Fruit fly (Drosophila melanogaster) whole organism, embryonic: ENCODE results near the gene CG10254.

Experiments used
- Aef1 ChIP-seq: fragments of 200-800 bp; sonication (Bioruptor generic); IDR thresholded peaks from 3 replicates; pipeline ENCODE4 v1.3.6; 2022; ENCODE audit warnings: missing biosample characterization, missing genetic modification characterization
- B-H1 ChIP-seq: fragments of 200-800 bp; sonication (Bioruptor generic); IDR thresholded peaks from 3 replicates; pipeline ENCODE4 v1.3.6; 2022; ENCODE audit warnings: missing biosample characterization, missing genetic modification characterization
- CG10274 ChIP-seq: fragments of 200-800 bp; sonication (Bioruptor generic); optimal IDR thresholded peaks from 3 replicates; lab custom pipeline; 2017; ENCODE audit warnings: missing biosample characterization, mild to moderate bottlenecking, missing genetic modification characterization
- CG10366 ChIP-seq: fragments of 200-800 bp; sonication (Bioruptor generic); IDR thresholded peaks from 2 replicates; pipeline ENCODE4 v1.3.6; 2022; ENCODE audit warnings: missing biosample characterization, missing genetic modification characterization
- CG1233 ChIP-seq: fragments of 200-800 bp; sonication (Bioruptor generic); optimal IDR thresholded peaks from 4 replicates; lab custom pipeline; 2018; ENCODE audit warnings: missing biosample characterization, mild to moderate bottlenecking, missing genetic modification characterization
- CG15479 ChIP-seq: fragments of 200-800 bp; sonication (Bioruptor generic); optimal IDR thresholded peaks from 3 replicates; lab custom pipeline; 2019; ENCODE audit warnings: missing biosample characterization, mild to moderate bottlenecking, missing genetic modification characterization, moderate library complexity
- CG1792 ChIP-seq: fragments of 200-800 bp; sonication (Bioruptor generic); optimal IDR thresholded peaks from 2 replicates; lab custom pipeline; 2016; ENCODE audit warnings: missing biosample characterization, missing genetic modification characterization
- CG1832 ChIP-seq: fragments of 200-800 bp; sonication (Bioruptor generic); optimal IDR thresholded peaks from 2 replicates; lab custom pipeline; 2017; ENCODE audit warnings: missing biosample characterization, mild to moderate bottlenecking, missing genetic modification characterization, inconsistent platforms
- CG2120 ChIP-seq: fragments of 200-800 bp; sonication (Bioruptor generic); optimal IDR thresholded peaks from 3 replicates; lab custom pipeline; 2016; ENCODE audit warnings: missing biosample characterization, missing genetic modification characterization
- CG2129 ChIP-seq: fragments of 200-800 bp; sonication (Bioruptor generic); IDR thresholded peaks from 2 replicates; pipeline ENCODE4 v1.3.6; 2022; ENCODE audit warnings: missing biosample characterization, missing genetic modification characterization; ENCODE audit not compliant: partially characterized antibody
- CG2202 ChIP-seq: fragments of 200-800 bp; sonication (Bioruptor generic); optimal IDR thresholded peaks from 2 replicates; lab custom pipeline; 2018; ENCODE audit warnings: missing biosample characterization, mild to moderate bottlenecking, missing genetic modification characterization
- CG30403 ChIP-seq: fragments of 200-800 bp; sonication (Bioruptor generic); optimal IDR thresholded peaks from 3 replicates; lab custom pipeline; 2016; ENCODE audit warnings: missing biosample characterization, missing genetic modification characterization
- CG3407 ChIP-seq: fragments of 200-800 bp; sonication (Bioruptor generic); optimal IDR thresholded peaks from 2 replicates; lab custom pipeline; 2018; ENCODE audit warnings: missing biosample characterization, mild to moderate bottlenecking, missing genetic modification characterization
- CG4360 ChIP-seq: fragments of 200-800 bp; sonication (Bioruptor generic); IDR thresholded peaks from 2 replicates; pipeline ENCODE4 v1.3.6; 2022; ENCODE audit warnings: missing biosample characterization, missing genetic modification characterization
- CG5953 ChIP-seq: fragments of 200-800 bp; sonication (Bioruptor generic); IDR thresholded peaks from 2 replicates; pipeline ENCODE4 v1.3.6; 2022; ENCODE audit warnings: missing biosample characterization, missing genetic modification characterization
- CG6765 ChIP-seq: fragments of 200-800 bp; sonication (Bioruptor generic); optimal IDR thresholded peaks from 3 replicates; lab custom pipeline; 2017; ENCODE audit warnings: missing biosample characterization, mild to moderate bottlenecking, missing genetic modification characterization
- CG6854 ChIP-seq: fragments of 200-800 bp; sonication (Bioruptor generic); optimal IDR thresholded peaks from 3 replicates; lab custom pipeline; 2017; ENCODE audit warnings: missing biosample characterization, mild to moderate bottlenecking, missing genetic modification characterization
- CG7928 ChIP-seq: fragments of 200-800 bp; sonication (Bioruptor generic); optimal IDR thresholded peaks from 2 replicates; lab custom pipeline; 2017; ENCODE audit warnings: missing biosample characterization, mild to moderate bottlenecking, missing genetic modification characterization
- CG7963 ChIP-seq: fragments of 200-800 bp; sonication (Bioruptor generic); IDR thresholded peaks from 3 replicates; pipeline ENCODE4 v1.3.6; 2022; ENCODE audit warnings: missing biosample characterization, missing genetic modification characterization; ENCODE audit not compliant: partially characterized antibody
- CG8944 ChIP-seq: fragments of 200-800 bp; sonication (Bioruptor generic); optimal IDR thresholded peaks from 3 replicates; lab custom pipeline; 2016; ENCODE audit warnings: missing biosample characterization, missing genetic modification characterization
- D ChIP-seq, 2 experiments: fragments of 200-800 bp in 1 of 2; fragments of >200 bp in 1 of 2; sonication (Bioruptor generic) in 1 of 2; optimal IDR thresholded peaks; 2 replicates in 1 of 2; 3 replicates in 1 of 2; lab custom pipeline; 2017; ENCODE audit warnings: mild to moderate bottlenecking in 1 of 2, missing biosample characterization in 1 of 2, missing genetic modification characterization in 1 of 2, missing genetic modification reagents in 1 of 2
- Dad ChIP-seq: fragments of 200-800 bp; sonication (Bioruptor generic); optimal IDR thresholded peaks from 3 replicates; lab custom pipeline; 2016; ENCODE audit warnings: missing biosample characterization, missing genetic modification characterization
- Dbx ChIP-seq: fragments of 200-800 bp; sonication (Bioruptor generic); IDR thresholded peaks from 3 replicates; pipeline ENCODE4 v1.3.6; 2022; ENCODE audit warnings: missing biosample characterization, missing genetic modification characterization
- Fer3 ChIP-seq: fragments of 200-800 bp; sonication (Bioruptor generic); optimal IDR thresholded peaks from 2 replicates; lab custom pipeline; 2018; ENCODE audit warnings: missing biosample characterization, mild to moderate bottlenecking, missing genetic modification characterization, moderate library complexity
- HLH54F ChIP-seq: fragments of 200-800 bp; sonication (Bioruptor generic); optimal IDR thresholded peaks from 3 replicates; lab custom pipeline; 2016; ENCODE audit warnings: missing biosample characterization, missing genetic modification characterization
- HLHmδ ChIP-seq: fragments of 200-800 bp; sonication (Bioruptor generic); optimal IDR thresholded peaks from 2 replicates; lab custom pipeline; 2018; ENCODE audit warnings: missing biosample characterization, mild to moderate bottlenecking, missing genetic modification characterization, moderate library complexity
- Hr39 ChIP-seq: fragments of >200 bp; optimal IDR thresholded peaks from 2 replicates; lab custom pipeline; 2017
- MESR4 ChIP-seq: fragments of 200-800 bp; sonication (Bioruptor generic); optimal IDR thresholded peaks from 2 replicates; lab custom pipeline; 2018; ENCODE audit warnings: missing biosample characterization, mild to moderate bottlenecking, missing genetic modification characterization, moderate library complexity
- NfI ChIP-seq: fragments of 200-800 bp; sonication (Bioruptor generic); optimal IDR thresholded peaks from 3 replicates; lab custom pipeline; 2018; ENCODE audit warnings: missing biosample characterization, mild to moderate bottlenecking, missing genetic modification characterization, moderate library complexity
- Vsx1 ChIP-seq: fragments of 200-800 bp; sonication (Bioruptor generic); optimal IDR thresholded peaks from 2 replicates; lab custom pipeline; 2017; ENCODE audit warnings: missing biosample characterization, mild to moderate bottlenecking, missing genetic modification characterization, missing genetic modification reagents
- ash1 ChIP-seq: fragments of 200-800 bp; sonication (Bioruptor generic); optimal IDR thresholded peaks from 2 replicates; lab custom pipeline; 2018; ENCODE audit warnings: missing biosample characterization, mild to moderate bottlenecking, missing genetic modification characterization
- cad ChIP-seq: fragments of >200 bp; optimal IDR thresholded peaks from 2 replicates; lab custom pipeline; 2017; ENCODE audit warnings: missing biosample characterization, missing genetic modification characterization
- cas ChIP-seq: fragments of 200-800 bp; sonication (Bioruptor generic); IDR thresholded peaks from 2 replicates; pipeline ENCODE4 v1.3.6; 2022; ENCODE audit warnings: missing biosample characterization, missing genetic modification characterization
- cato ChIP-seq: fragments of 200-800 bp; sonication (Bioruptor generic); optimal IDR thresholded peaks from 2 replicates; lab custom pipeline; 2016; ENCODE audit warnings: missing biosample characterization, missing genetic modification characterization, borderline replicate concordance
- ci ChIP-seq: fragments of 200-800 bp; sonication (Bioruptor generic); IDR thresholded peaks from 3 replicates; pipeline ENCODE4 v1.3.6; 2022; ENCODE audit warnings: missing biosample characterization, missing genetic modification characterization
- cwo ChIP-seq: fragments of 200-800 bp; sonication (Bioruptor generic); optimal IDR thresholded peaks from 3 replicates; lab custom pipeline; 2017; ENCODE audit warnings: missing biosample characterization, missing genetic modification characterization, mild to moderate bottlenecking, moderate library complexity, missing genetic modification reagents
- danr ChIP-seq: fragments of 200-800 bp; sonication (Bioruptor generic); IDR thresholded peaks from 2 replicates; pipeline ENCODE4 v1.3.6; 2022; ENCODE audit warnings: missing biosample characterization, missing genetic modification characterization
- fd3F ChIP-seq: fragments of 200-800 bp; sonication (Bioruptor generic); optimal IDR thresholded peaks from 2 replicates; lab custom pipeline; 2018; ENCODE audit warnings: missing biosample characterization, mild to moderate bottlenecking, missing genetic modification characterization, moderate library complexity
- fu2 ChIP-seq: fragments of 200-800 bp; sonication (Bioruptor generic); optimal IDR thresholded peaks from 2 replicates; lab custom pipeline; 2016; ENCODE audit warnings: missing biosample characterization, missing genetic modification characterization
- grau ChIP-seq: fragments of 200-800 bp; optimal IDR thresholded peaks from 3 replicates; lab custom pipeline; 2019; ENCODE audit warnings: missing biosample characterization, mild to moderate bottlenecking, missing genetic modification characterization, moderate library complexity
- kah ChIP-seq: fragments of 200-800 bp; sonication (Bioruptor generic); optimal IDR thresholded peaks from 2 replicates; lab custom pipeline; 2018; ENCODE audit warnings: missing biosample characterization, mild to moderate bottlenecking, missing genetic modification characterization
- nmo ChIP-seq: fragments of 200-800 bp; sonication (Bioruptor generic); optimal IDR thresholded peaks from 2 replicates; lab custom pipeline; 2018; ENCODE audit warnings: missing biosample characterization, mild to moderate bottlenecking, missing genetic modification characterization, moderate library complexity
- p53 ChIP-seq: fragments of 200-800 bp; sonication (Bioruptor generic); optimal IDR thresholded peaks from 2 replicates; lab custom pipeline; 2016; ENCODE audit warnings: missing biosample characterization, missing genetic modification characterization
- pb ChIP-seq: fragments of 200-800 bp; sonication (Bioruptor generic); optimal IDR thresholded peaks from 3 replicates; lab custom pipeline; 2016; ENCODE audit warnings: missing biosample characterization, missing genetic modification characterization
- prd ChIP-seq, 3 experiments: fragments of >200 bp in 2 of 3; fragments of 200-800 bp in 1 of 3; sonication (Bioruptor generic) in 1 of 3; optimal IDR thresholded peaks in 2 of 3; IDR thresholded peaks in 1 of 3; 2 replicates in 2 of 3; 3 replicates in 1 of 3; pipeline versions ENCODE4 v1.3.6 to Lab custom; 2017 to 2022; ENCODE audit warnings: missing biosample characterization in 1 of 3, missing genetic modification characterization in 1 of 3
- salm ChIP-seq: fragments of 200-800 bp; sonication (Bioruptor generic); optimal IDR thresholded peaks from 2 replicates; lab custom pipeline; 2018; ENCODE audit warnings: missing biosample characterization, mild to moderate bottlenecking, missing genetic modification characterization
- sens ChIP-seq: fragments of 200-800 bp; sonication (Bioruptor generic); peaks from one replicate; lab custom pipeline; 2016; ENCODE audit warnings: missing biosample characterization, missing genetic modification characterization
- tap ChIP-seq: fragments of 200-800 bp; optimal IDR thresholded peaks from 3 replicates; lab custom pipeline; 2019; ENCODE audit warnings: missing biosample characterization, mild to moderate bottlenecking, missing genetic modification characterization, moderate library complexity
- tin ChIP-seq: fragments of 200-800 bp; sonication (Bioruptor generic); optimal IDR thresholded peaks from 3 replicates; lab custom pipeline; 2016; ENCODE audit warnings: missing biosample characterization, missing genetic modification characterization
- yki ChIP-seq: fragments of >200 bp; optimal IDR thresholded peaks from 3 replicates; lab custom pipeline; 2018
- zen ChIP-seq: fragments of 200-800 bp; sonication (Bioruptor generic); optimal IDR thresholded peaks from 3 replicates; lab custom pipeline; 2018; ENCODE audit warnings: missing biosample characterization, mild to moderate bottlenecking, missing genetic modification characterization, moderate library complexity

CG10254 gene

DNA sequence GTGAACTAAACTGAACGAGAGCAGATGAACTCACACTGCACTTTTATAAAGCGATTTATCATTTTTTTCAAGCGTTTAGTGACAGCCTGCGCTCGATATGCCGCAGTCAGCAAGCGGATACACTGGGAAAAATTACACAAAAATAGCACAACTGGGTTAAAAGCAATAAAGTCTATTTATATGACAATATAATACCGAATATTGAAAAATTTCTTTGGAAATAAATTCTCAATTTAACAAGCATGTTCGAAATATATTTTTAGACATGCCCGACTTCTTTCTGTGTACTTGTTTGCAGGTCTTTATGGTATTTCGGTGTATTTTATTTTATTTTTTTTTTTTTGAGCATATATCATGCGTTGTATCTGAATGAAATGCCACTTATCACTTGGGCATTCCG lies 19.1 kb upstream of the CG10254 start (continued):
- peak; percentile 78 for TF ChIP-seq nmo
- TF ChIP-seq D (optimal IDR thresholded peaks at IDR 0.05; lab: Kevin White, UChicago): no peak
- TF ChIP-seq D (GFP tag; optimal IDR thresholded peaks at IDR 0.05; lab: Kevin White, UChicago): peak; percentile 69
- TF ChIP-seq danr: no peak
- peak; percentile 28; the same call in 1 of the 2 replicates for TF ChIP-seq CG4360 (GFP tag; lab: Robert Waterston, UW)
- peak; percentile 39 for TF ChIP-seq CG2120 (GFP tag; lab: Kevin White, UChicago)
- TF ChIP-seq Dbx (GFP tag; lab: Robert Waterston, UW): no peak
- no peak for TF ChIP-seq prd (optimal IDR thresholded peaks at IDR 0.05; lab: Kevin White, UChicago)
- TF ChIP-seq prd (GFP tag; IDR thresholded peaks at IDR 0.05; lab: Robert Waterston, UW): peak; percentile 77
- peak; percentile 70 for TF ChIP-seq CG30403
- no peak for TF ChIP-seq CG7963 (GFP tag; lab: Robert Waterston, UW)
- peak; percentile 34; the same call in 1 of the 2 replicates for TF ChIP-seq CG5953 (GFP tag; lab: Robert Waterston, UW)
- TF ChIP-seq tin: peak; percentile 71
- peak; percentile 50 for TF ChIP-seq Fer3 (tag; lab: Kevin White, UChicago)
- peak; percentile 68 for TF ChIP-seq grau
- TF ChIP-seq CG6765 (GFP tag; lab: Kevin White, UChicago): no peak
- TF ChIP-seq CG2129 (GFP tag; lab: Robert Waterston, UW): no peak
- TF ChIP-seq yki (lab: Kevin White, UChicago): no peak
- TF ChIP-seq cas (GFP tag; lab: Robert Waterston, UW): no peak
- peak; percentile 86 for TF ChIP-seq ci
- TF ChIP-seq HLH54F (GFP tag; lab: Kevin White, UChicago): peak; percentile 9
- TF ChIP-seq CG8944 (GFP tag; lab: Kevin White, UChicago): peak; percentile 47
- 0 out of 3 replicates have a peak, but pooled peaks have one; percentile 19 for TF ChIP-seq Aef1
- TF ChIP-seq cwo (GFP tag; lab: Kevin White, UChicago): no peak
- TF ChIP-seq CG15479 (GFP tag; lab: Kevin White, UChicago): no peak
- TF ChIP-seq CG1792: peak; percentile 47
- TF ChIP-seq CG2202: peak; percentile 29
- no peak for TF ChIP-seq Hr39 (lab: Kevin White, UChicago)
- TF ChIP-seq CG3407 (GFP tag; lab: Kevin White, UChicago): peak; percentile 60
- TF ChIP-seq kah (GFP tag; lab: Kevin White, UChicago): peak; percentile 38
- no peak for TF ChIP-seq HLHmδ
- TF ChIP-seq tap (tag; lab: Kevin White, UChicago): no peak
- TF ChIP-seq NfI (GFP tag; lab: Kevin White, UChicago): peak; percentile 45
- TF ChIP-seq sens (GFP tag; lab: Kevin White, UChicago): peak; percentile 97
- TF ChIP-seq CG1233 (GFP tag; lab: Kevin White, UChicago): peak; percentile 56
- TF ChIP-seq CG1832: no peak
- peak; percentile 58 for TF ChIP-seq CG10366 (GFP tag; lab: Robert Waterston, UW)
- peak; percentile 79 for TF ChIP-seq zen (tag; lab: Kevin White, UChicago)
- TF ChIP-seq ash1 (GFP tag; lab: Kevin White, UChicago): no peak
- TF ChIP-seq Dad: peak; percentile 51
- TF ChIP-seq CG10274 (GFP tag; lab: Kevin White, UChicago): no peak
- peak; percentile 26 for TF ChIP-seq cato
- TF ChIP-seq CG7928 (GFP tag; lab: Kevin White, UChicago): no peak
- no peak; the same call in 2 of the 3 replicates for TF ChIP-seq B-H1 (GFP tag; lab: Robert Waterston, UW)
- peak; percentile 56 for TF ChIP-seq salm (tag; lab: Kevin White, UChicago)
- TF ChIP-seq Vsx1: peak; percentile 39
- TF ChIP-seq MESR4: no peak
- peak; percentile 11 for TF ChIP-seq pb (GFP tag; lab: Kevin White, UChicago)
- TF ChIP-seq cad (GFP tag; lab: Kevin White, UChicago): no peak
- peak; percentile 7 for TF ChIP-seq fu2 (GFP tag; lab: Kevin White, UChicago)
- TF ChIP-seq p53: no peak
- no peak for TF ChIP-seq CG6854
- peak; percentile 40 for TF ChIP-seq fd3F (GFP tag; lab: Kevin White, UChicago)
